Fruit fly (Drosophila melanogaster): ENCODE results near the gene CG42818.

The CG42818 gene

dm6 chr2L:16257227-16258071, 15.7 kb downstream of the CG42818 start, which contains the start of the genes PRL-1 and EndoGI (continued):
- TF ChIP-seq CG12769 (tag; optimal IDR thresholded peaks at IDR 0.05) = no peak
- TF ChIP-seq MESR4 (GFP tag; optimal IDR thresholded peaks at IDR 0.05) = peak; percentile 94
- peak; percentile 39 for TF ChIP-seq CG10431 (GFP tag; optimal IDR thresholded peaks at IDR 0.05)
- TF ChIP-seq CG15269 (tag; optimal IDR thresholded peaks at IDR 0.05) = peak; percentile 90
- peak; percentile 83 for TF ChIP-seq CG2116 (GFP tag; optimal IDR thresholded peaks at IDR 0.05)
- TF ChIP-seq pum (GFP tag; optimal IDR thresholded peaks at IDR 0.05) = no peak
- TF ChIP-seq toy (GFP tag; IDR thresholded peaks at IDR 0.05) = no peak; the same call in 1 of the 2 replicates
- no peak for TF ChIP-seq CG10959 (GFP tag; IDR thresholded peaks at IDR 0.05)
- TF ChIP-seq mld (GFP tag; IDR thresholded peaks at IDR 0.05; ENCODE audit: partially characterized antibody) = peak; percentile 99
- peak; percentile 54 for TF ChIP-seq wek (GFP tag; optimal IDR thresholded peaks at IDR 0.05)
- peak; percentile 69 for TF ChIP-seq CG6254 (GFP tag; optimal IDR thresholded peaks at IDR 0.05)
- no peak for TF ChIP-seq CG1832 (GFP tag; optimal IDR thresholded peaks at IDR 0.05)
- TF ChIP-seq NfI (GFP tag; optimal IDR thresholded peaks at IDR 0.05) = peak; percentile 66
- TF ChIP-seq vfl (GFP tag; optimal IDR thresholded peaks at IDR 0.05) = no peak
- no peak for TF ChIP-seq CG15011 (GFP tag; optimal IDR thresholded peaks at IDR 0.05)
- no peak for TF ChIP-seq Atf3 (GFP tag; optimal IDR thresholded peaks at IDR 0.05)
- TF ChIP-seq unc-4 (GFP tag; IDR thresholded peaks at IDR 0.05; ENCODE audit: partially characterized antibody) = peak; percentile 98
- no peak for TF ChIP-seq cad (GFP tag; optimal IDR thresholded peaks at IDR 0.05)
- no peak for TF ChIP-seq CG7987 (GFP tag; optimal IDR thresholded peaks at IDR 0.05)
- TF ChIP-seq CG10654 (GFP tag; optimal IDR thresholded peaks at IDR 0.05) = peak; percentile 65
- TF ChIP-seq nerfin-1 (tag; optimal IDR thresholded peaks at IDR 0.05) = peak; percentile 66
- TF ChIP-seq pzg (GFP tag; optimal IDR thresholded peaks at IDR 0.05) = peak; percentile 86
- TF ChIP-seq CG34422 (GFP tag; IDR thresholded peaks at IDR 0.05) = peak; percentile 47; the same call in 1 of the 3 replicates
- no peak for TF ChIP-seq Lim3 (GFP tag; IDR thresholded peaks at IDR 0.05)
- TF ChIP-seq sd (tag; optimal IDR thresholded peaks at IDR 0.05) = peak; percentile 48
- peak; percentile 66 for TF ChIP-seq CG1233 (GFP tag; optimal IDR thresholded peaks at IDR 0.05)
- no peak for TF ChIP-seq CG17612 (GFP tag; IDR thresholded peaks at IDR 0.05)
- no peak for TF ChIP-seq CG7745 (tag; optimal IDR thresholded peaks at IDR 0.05)
- TF ChIP-seq Gsc (GFP tag; IDR thresholded peaks at IDR 0.05) = no peak
- TF ChIP-seq Dip3 (GFP tag; optimal IDR thresholded peaks at IDR 0.05) = peak; percentile 25
- peak; percentile 99 for TF ChIP-seq CG7963 (GFP tag; IDR thresholded peaks at IDR 0.05; ENCODE audit: partially characterized antibody)
- TF ChIP-seq CG14965 (GFP tag; optimal IDR thresholded peaks at IDR 0.05; ENCODE audit: borderline replicate concordance) = no peak
- no peak for TF ChIP-seq lov (optimal IDR thresholded peaks at IDR 0.05)
- no peak for TF ChIP-seq lov (GFP tag; IDR thresholded peaks at IDR 0.05)
- TF ChIP-seq slbo (GFP tag; IDR thresholded peaks at IDR 0.05) = peak; percentile 81
- peak; percentile 72 for TF ChIP-seq ap (GFP tag; IDR thresholded peaks at IDR 0.05)
- TF ChIP-seq en (GFP tag; optimal IDR thresholded peaks at IDR 0.05) = no peak
- peak; percentile 74 for TF ChIP-seq CG30020 (tag; optimal IDR thresholded peaks at IDR 0.05)
- no peak for TF ChIP-seq dmrt99B (tag; optimal IDR thresholded peaks at IDR 0.05)
- peak; percentile 75 for TF ChIP-seq Atf6 (GFP tag; IDR thresholded peaks at IDR 0.05)
- TF ChIP-seq CG18476 (GFP tag; optimal IDR thresholded peaks at IDR 0.05) = peak; percentile 45
- TF ChIP-seq Deaf1 (tag; optimal IDR thresholded peaks at IDR 0.05) = peak; percentile 62
- TF ChIP-seq CG3838 (GFP tag; optimal IDR thresholded peaks at IDR 0.05) = no peak
- no peak for TF ChIP-seq ems (GFP tag; optimal IDR thresholded peaks at IDR 0.05)
- no peak; the same call in 1 of the 2 replicates for TF ChIP-seq gsb (GFP tag; IDR thresholded peaks at IDR 0.05)
- TF ChIP-seq inv (GFP tag; IDR thresholded peaks at IDR 0.05; ENCODE audit: partially characterized antibody) = peak; percentile 99
- peak; percentile 12; the same call in 1 of the 3 replicates for TF ChIP-seq CG2199 (GFP tag; IDR thresholded peaks at IDR 0.05)
- TF ChIP-seq zen (tag; optimal IDR thresholded peaks at IDR 0.05) = peak; percentile 87
- peak; percentile 84 for TF ChIP-seq stc (GFP tag; IDR thresholded peaks at IDR 0.05)
